Worm (Caenorhabditis elegans): ENCODE data around the gene pas-7.

The pas-7 gene

ce11 chrII:10136771-10137170 is 37.1 kb upstream of the pas-7 start:
- TF ChIP-seq pha-4 (tag; optimal IDR thresholded peaks at IDR 0.05): peak; percentile 22
- no peak for TF ChIP-seq egl-27 (tag; optimal IDR thresholded peaks at IDR 0.05)

- peak; percentile 47 for TF ChIP-seq jun-1 (tag; optimal IDR thresholded peaks at IDR 0.05)
- peak; percentile 93 for TF ChIP-seq pqm-1 (tag; optimal IDR thresholded peaks at IDR 0.05)
- TF ChIP-seq fos-1 (tag; optimal IDR thresholded peaks at IDR 0.05): peak; percentile 16
- TF ChIP-seq pha-4 (tag; optimal IDR thresholded peaks at IDR 0.05): peak; percentile 68
- TF ChIP-seq tbx-2 (tag; optimal IDR thresholded peaks at IDR 0.05): no peak
- peak; percentile 95 for TF ChIP-seq elt-2 (tag; optimal IDR thresholded peaks at IDR 0.05)
- TF ChIP-seq skn-1 (tag; optimal IDR thresholded peaks at IDR 0.05): peak; percentile 14
- no peak for TF ChIP-seq egl-27 (tag; optimal IDR thresholded peaks at IDR 0.05)
These were observed 34.8 kb upstream of the pas-7 start, which contains the start of gene F27E5.9 for ce11 chrII:10134285-10134995. Gene F27E5.9 (plus strand): TSS chrII:10134945.

- TF ChIP-seq aly-2 (tag; optimal IDR thresholded peaks at IDR 0.05) (no peak), nhr-11 (tag; optimal IDR thresholded peaks at IDR 0.05) (peak; percentile 39)
These were observed 33.2 kb upstream of the pas-7 start for ce11 chrII:10132818-10133217.

DNA sequence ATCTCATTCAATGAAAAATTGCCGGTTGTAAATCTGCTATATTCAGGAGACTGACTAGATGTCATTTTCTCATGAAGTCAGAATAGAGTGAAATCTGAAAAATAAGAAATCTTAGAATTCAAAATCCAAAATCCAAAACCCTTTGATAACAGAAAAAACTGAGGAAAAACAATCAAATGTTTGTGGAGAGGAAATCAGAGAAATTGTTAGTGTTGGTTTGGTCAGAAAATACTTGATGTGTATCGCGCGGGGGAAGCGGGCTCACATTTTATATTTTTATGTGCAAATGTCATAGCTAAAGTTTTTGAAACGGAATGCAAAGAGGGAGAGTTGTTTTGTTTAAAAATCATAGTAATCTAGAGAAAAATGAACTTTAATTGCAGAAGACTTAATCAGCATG is 32.1 kb upstream of the pas-7 start, which contains the start of gene F27E5.5:
F27E5.5 (minus strand) TSS at position 101 of the 400 bp plus-strand sequence.
- TF ChIP-seq nhr-25 (tag; optimal IDR thresholded peaks at IDR 0.05): no peak
- TF ChIP-seq hmg-11 (tag; optimal IDR thresholded peaks at IDR 0.05): no peak
- TF ChIP-seq nhr-12 (tag; optimal IDR thresholded peaks at IDR 0.05): no peak
- TF ChIP-seq skn-1 (tag; optimal IDR thresholded peaks at IDR 0.05): no peak
- no peak for TF ChIP-seq fkh-10 (GFP tag; optimal IDR thresholded peaks at IDR 0.05)
- TF ChIP-seq lin-15B (tag; optimal IDR thresholded peaks at IDR 0.05): no peak

DNA sequence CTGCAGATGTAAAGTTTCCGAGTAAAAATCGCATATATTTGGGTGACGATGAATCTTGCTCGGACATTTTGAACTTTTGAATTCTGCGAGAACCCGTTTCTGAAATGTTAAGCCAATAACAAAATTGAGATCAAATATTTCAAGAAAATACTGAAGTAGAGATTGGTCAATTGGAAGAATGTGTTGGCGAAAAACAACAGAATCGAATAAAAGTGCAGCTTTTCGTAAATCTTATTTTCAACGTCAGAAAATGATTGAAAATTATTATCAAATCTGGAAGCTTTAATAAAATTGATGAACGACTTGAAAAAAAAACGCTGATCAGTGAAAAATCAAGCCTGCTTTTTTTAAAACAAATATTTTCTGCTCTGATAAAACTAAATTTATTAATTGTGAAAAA is 27.7 kb upstream of the pas-7 start, which contains the start of gene F27E5.8:
F27E5.8 (minus strand) TSS at position 101 of the 400 bp plus-strand sequence.
- TF ChIP-seq elt-1 (tag; optimal IDR thresholded peaks at IDR 0.05): no peak

- TF ChIP-seq lin-15B (tag; optimal IDR thresholded peaks at IDR 0.05): no peak
- no peak for TF ChIP-seq nhr-43 (tag; optimal IDR thresholded peaks at IDR 0.05; ENCODE audit: poor library complexity, severe bottlenecking)
These were observed 22.8 kb upstream of the pas-7 start, which contains the start of gene F27E5.7 for ce11 chrII:10122465-10122864. Gene F27E5.7 (plus strand): TSS chrII:10122765.

DNA sequence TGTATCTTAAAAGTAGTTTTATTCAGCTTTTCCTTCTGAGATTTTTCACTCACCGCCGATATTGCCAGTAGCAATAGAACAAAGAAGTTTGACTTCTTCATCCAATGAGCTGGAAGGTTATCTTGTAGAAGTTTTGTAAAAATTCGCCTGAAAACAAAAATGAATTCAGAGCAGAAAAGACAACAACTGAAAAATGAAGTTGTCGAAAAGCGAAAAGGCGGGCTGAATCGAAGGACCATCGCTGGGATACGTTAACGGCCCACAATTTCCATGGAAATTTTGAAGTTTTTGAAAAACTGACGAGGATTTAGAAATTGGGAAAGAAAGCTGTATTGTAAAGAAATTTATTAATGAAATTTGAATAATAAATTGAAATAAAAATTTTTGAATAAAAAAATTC is 22.1 kb upstream of the pas-7 start, which contains the start of gene lov-1:
lov-1 (minus strand) TSS at position 101 of the 400 bp plus-strand sequence.
- no peak for TF ChIP-seq elt-1 (tag; optimal IDR thresholded peaks at IDR 0.05)
- no peak for TF ChIP-seq aly-2 (tag; optimal IDR thresholded peaks at IDR 0.05)
- TF ChIP-seq pqm-1 (tag; optimal IDR thresholded peaks at IDR 0.05): no peak
- TF ChIP-seq ceh-9 (tag; optimal IDR thresholded peaks at IDR 0.05): no peak
- no peak for TF ChIP-seq ceh-82 (tag; optimal IDR thresholded peaks at IDR 0.05)
- no peak for TF ChIP-seq unc-39 (tag; optimal IDR thresholded peaks at IDR 0.05)
- no peak for TF ChIP-seq fos-1 (tag; optimal IDR thresholded peaks at IDR 0.05)
- no peak for TF ChIP-seq egl-5 (tag; optimal IDR thresholded peaks at IDR 0.05)

DNA sequence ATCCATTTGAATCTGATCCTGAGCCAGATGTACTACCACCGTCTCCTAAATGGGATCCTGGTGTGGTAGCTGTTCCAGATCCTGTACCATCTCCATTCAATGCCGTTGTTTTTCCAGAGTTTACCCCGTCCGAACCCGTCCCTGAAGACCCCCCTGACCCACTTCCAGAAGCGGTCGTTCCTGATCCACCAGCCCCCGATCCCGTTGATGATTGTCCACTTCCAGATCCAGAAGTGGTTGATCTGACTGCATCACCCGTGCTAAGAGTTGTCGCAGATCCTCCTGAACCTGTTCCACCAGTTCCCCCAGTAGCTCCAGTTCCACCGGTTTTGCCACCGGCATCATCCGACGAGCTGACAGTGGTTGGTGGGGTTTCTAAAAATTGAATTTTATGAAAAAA is 17.0 kb upstream of the pas-7 start:
- TF ChIP-seq nhr-77 (tag; optimal IDR thresholded peaks at IDR 0.05) (no peak), daf-12 (tag; optimal IDR thresholded peaks at IDR 0.05) (no peak), ceh-16 (tag; optimal IDR thresholded peaks at IDR 0.05) (no peak), nhr-25 (tag; optimal IDR thresholded peaks at IDR 0.05) (no peak), elt-2 (tag; optimal IDR thresholded peaks at IDR 0.05) (no peak), lin-39 (tag; optimal IDR thresholded peaks at IDR 0.05) (no peak), skn-1 (tag; optimal IDR thresholded peaks at IDR 0.05) (no peak), R02D3.7 (tag; optimal IDR thresholded peaks at IDR 0.05) (no peak), jun-1 (tag; optimal IDR thresholded peaks at IDR 0.05) (no peak), ama-1 (optimal IDR thresholded peaks at IDR 0.05) (no peak), ceh-82 (tag; optimal IDR thresholded peaks at IDR 0.05) (no peak), zag-1 (tag; optimal IDR thresholded peaks at IDR 0.05) (no peak)

Measured in whole organism, L3 larva.